Worm (Caenorhabditis elegans): ENCODE results near the gene T04C12.11.
A peak's percentile ranks its signal among the peaks of the same experiment; 100 is the strongest.

The T04C12.11 gene

DNA sequence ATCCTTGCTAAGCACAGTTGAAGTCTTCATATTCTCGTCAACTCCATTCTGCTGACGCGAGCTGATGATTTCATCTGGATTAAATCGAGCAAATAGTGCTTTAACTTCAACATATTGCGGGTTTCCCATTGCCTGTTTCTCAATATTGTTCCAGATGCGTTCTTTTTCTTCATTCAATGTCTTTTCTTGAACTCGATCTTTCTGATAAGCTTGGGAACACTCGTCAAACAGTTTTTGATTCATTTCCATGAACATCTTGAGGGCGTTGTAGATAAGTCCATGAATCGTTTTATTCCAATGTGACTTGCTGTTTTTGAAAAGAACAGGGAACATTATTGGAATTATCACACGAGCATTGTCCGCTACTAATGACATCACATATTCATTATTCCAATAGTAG is 32.3 kb downstream of the T04C12.11 start:
- TF ChIP-seq ceh-9 (tag; optimal IDR thresholded peaks at IDR 0.05) (no peak), nhr-237 (tag; optimal IDR thresholded peaks at IDR 0.05) (no peak), sea-2 (GFP tag; optimal IDR thresholded peaks at IDR 0.05) (no peak)

DNA sequence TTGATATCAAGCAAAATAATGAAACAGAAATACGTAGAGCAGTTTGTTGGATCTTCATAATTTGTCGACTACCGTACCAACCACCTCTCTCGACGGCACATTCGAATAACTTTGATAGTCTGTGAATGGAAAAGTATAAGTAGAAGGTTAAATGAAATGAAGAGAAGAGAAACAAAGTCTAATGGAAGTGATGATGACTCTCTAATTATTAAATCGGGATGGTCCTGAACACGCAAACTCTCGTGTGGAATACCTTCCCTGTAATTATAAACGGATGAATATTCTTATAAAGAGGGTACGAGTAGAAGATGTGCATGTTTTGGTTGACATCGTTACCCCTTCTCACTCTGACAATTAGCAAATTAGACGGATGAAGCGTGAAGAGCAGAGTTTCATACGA is 37.3 kb downstream of the T04C12.11 start, which contains the start of the genes C13G3.12 and hot-6:
Gene C13G3.12 (minus strand): TSS at position 101 of the 400 bp plus-strand sequence.
Gene hot-6 (minus strand): TSS at position 121 of the 400 bp plus-strand sequence.
- TF ChIP-seq lsy-12 (tag; optimal IDR thresholded peaks at IDR 0.05) (no peak), hmg-11 (tag; optimal IDR thresholded peaks at IDR 0.05) (no peak), elt-2 (tag; optimal IDR thresholded peaks at IDR 0.05) (no peak), eor-1 (tag; optimal IDR thresholded peaks at IDR 0.05) (no peak), nhr-77 (tag; optimal IDR thresholded peaks at IDR 0.05) (no peak), sea-2 (GFP tag; optimal IDR thresholded peaks at IDR 0.05) (no peak), nhr-28 (tag; optimal IDR thresholded peaks at IDR 0.05) (no peak), tbx-2 (tag; optimal IDR thresholded peaks at IDR 0.05) (no peak), pqm-1 (tag; optimal IDR thresholded peaks at IDR 0.05) (no peak), zag-1 (tag; optimal IDR thresholded peaks at IDR 0.05) (no peak), ceh-28 (tag; optimal IDR thresholded peaks at IDR 0.05) (no peak), lin-15B (tag; optimal IDR thresholded peaks at IDR 0.05) (no peak), ceh-9 (tag; optimal IDR thresholded peaks at IDR 0.05) (no peak), ZK546.5 (tag; optimal IDR thresholded peaks at IDR 0.05) (no peak)

DNA sequence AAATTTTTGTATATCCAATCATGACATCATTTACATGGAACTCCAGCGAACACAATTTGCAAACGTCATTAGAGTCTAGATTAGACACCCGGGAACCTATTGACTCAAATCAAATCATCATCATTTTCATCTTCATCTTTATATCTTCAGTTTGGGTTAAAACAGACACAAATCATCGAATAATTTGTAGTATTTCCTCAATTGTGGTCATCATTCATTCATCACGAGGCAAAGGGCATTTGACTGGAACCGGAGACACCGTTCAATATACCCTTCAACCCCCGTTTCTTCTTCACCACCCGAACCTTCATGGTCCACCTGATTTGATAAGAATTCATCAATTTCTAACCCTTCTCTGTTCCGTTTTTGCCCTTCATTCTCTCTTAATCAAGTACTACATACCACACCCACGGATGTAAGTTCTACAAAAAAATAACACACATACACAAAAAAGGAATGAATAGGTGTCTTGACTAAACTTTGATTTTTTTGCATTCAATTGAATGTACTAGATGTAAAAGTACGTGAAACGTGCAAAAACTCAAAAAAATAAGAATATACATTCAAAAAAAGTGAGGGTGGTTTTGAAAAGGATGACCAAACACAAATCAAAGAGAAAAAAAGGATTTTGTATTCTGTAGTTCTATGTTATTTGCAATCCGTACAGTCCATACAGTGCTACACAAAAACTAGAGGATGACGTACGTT is 43.1 kb downstream of the T04C12.11 start:
- no peak for TF ChIP-seq nhr-237 (tag; optimal IDR thresholded peaks at IDR 0.05)

DNA sequence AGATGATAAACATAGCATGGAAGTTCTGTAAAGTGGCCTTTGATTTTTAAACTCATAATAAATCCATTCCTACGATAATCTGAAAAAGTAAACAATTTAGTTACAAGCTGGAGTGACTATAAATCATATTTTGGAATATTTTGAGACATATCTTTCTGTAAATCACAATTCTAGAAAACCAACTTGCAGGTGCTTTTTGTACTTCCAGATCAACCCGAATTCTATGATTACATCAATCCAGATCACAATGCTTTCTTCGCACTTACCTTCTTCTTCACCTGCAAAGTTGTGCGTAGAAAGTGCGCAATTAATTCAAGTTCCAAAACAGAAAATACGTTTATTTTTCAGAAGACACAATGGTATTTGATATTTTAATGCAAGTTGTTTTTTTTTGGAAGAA is 45.3 kb downstream of the T04C12.11 start:
- TF ChIP-seq mdl-1 (tag; optimal IDR thresholded peaks at IDR 0.05), result no peak

DNA sequence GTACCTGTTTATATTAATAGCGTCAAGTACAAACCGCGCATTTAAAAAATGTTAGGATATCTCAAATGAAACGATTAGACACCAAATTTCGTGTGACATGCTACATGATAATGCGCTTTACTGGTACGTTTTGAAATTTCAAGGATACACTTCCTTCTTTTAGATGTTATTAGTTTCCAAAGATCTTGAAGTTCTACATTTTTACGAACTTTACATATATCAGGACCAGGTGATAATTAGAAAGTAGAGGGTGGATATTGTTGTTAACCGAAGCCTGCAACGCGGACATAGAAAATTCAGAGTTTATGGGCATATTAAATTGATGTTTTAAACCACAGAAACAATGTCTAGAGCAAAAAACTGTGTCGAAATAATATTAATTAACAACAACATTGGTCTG is 46.9 kb downstream of the T04C12.11 start:
- no peak for TF ChIP-seq ztf-11 (tag; optimal IDR thresholded peaks at IDR 0.05)
- TF ChIP-seq nhr-76 (tag; optimal IDR thresholded peaks at IDR 0.05), result no peak
- TF ChIP-seq mml-1 (tag; optimal IDR thresholded peaks at IDR 0.05), result no peak
- no peak for TF ChIP-seq jun-1 (tag; optimal IDR thresholded peaks at IDR 0.05)

DNA sequence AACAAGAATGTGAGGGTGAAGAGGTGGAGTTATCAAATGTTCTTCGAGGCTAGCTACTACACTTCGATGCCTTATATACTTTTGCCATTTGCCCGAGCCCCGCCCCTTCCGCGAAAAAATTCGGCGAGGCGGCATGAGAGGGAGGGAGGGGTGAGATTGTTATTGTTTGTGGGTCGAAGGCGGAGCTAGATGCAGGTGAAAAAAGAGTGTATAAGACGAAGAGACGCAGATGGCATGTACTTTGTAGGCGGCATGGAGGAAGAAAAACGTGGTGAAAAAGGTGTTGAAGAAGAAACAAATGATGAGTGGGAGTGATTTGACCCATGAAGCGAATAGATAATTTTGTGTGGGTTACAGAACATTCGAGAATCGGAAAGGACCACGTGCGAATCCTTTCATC is 47.7 kb downstream of the T04C12.11 start, which contains the start of gene C13G3.1:
Gene C13G3.1 (minus strand): TSS at position 47 of the 400 bp plus-strand sequence.
- TF ChIP-seq fos-1 (tag; optimal IDR thresholded peaks at IDR 0.05), result no peak
- peak; percentile 3 for TF ChIP-seq nhr-25 (tag; optimal IDR thresholded peaks at IDR 0.05)

DNA sequence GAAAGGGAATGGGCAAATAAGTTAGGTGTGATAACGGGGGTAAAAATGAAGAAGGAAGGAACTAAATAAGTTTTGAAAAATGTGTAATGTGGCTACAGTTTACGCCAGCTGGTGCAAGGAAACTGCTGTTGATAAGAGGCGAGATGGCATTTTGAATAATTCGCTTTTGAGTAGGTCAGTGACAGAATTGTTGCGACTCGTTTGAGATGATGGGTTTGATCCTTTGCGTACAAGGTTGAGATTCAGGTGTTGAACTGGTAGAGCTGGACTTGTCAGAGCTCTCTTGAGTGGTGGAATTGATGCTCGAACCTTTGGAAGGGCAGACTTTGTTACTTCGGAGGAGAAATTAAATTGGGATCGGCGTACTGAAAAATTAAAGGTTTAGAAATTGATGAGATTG is 48.3 kb downstream of the T04C12.11 start:
- peak; percentile 10 for TF ChIP-seq nhr-25 (tag; optimal IDR thresholded peaks at IDR 0.05)
- no peak for TF ChIP-seq ama-1 (optimal IDR thresholded peaks at IDR 0.05)

DNA sequence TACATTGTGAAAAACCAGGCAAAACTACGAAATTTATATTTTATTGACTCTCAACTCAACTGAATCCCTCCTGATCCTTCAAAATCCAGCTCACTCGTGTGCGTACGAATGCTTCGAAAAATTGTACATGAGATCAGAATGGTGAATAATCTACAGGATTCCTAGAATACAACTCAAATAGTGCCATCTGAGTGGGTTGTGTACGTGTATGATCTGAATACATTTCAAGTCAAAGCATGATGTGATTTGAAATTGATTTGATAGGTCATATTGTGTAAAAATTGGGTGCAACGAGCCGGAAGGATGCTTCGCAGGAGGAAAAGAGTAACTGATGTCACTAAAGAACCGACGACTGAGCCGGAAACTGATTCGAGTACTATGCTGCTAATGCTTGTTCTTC is 49.3 kb downstream of the T04C12.11 start:
- TF ChIP-seq nhr-12 (tag; optimal IDR thresholded peaks at IDR 0.05) (no peak), nhr-76 (tag; optimal IDR thresholded peaks at IDR 0.05) (no peak), tbx-2 (tag; optimal IDR thresholded peaks at IDR 0.05) (no peak)

Measured in whole organism, L3 larva.